Fruit fly (Drosophila melanogaster) whole organism: Measurements from ENCODE around the gene CG5704.

Experiments
- CG8478 ChIP-seq: fragments of >200 bp; optimal IDR thresholded peaks from 2 replicates; lab custom pipeline; 2018; ENCODE audit warnings: inconsistent platforms
- Dll ChIP-seq: fragments of >200 bp; optimal IDR thresholded peaks from 2 replicates; lab custom pipeline; 2017
- EcR ChIP-seq, 2 experiments: fragments of >200 bp; optimal IDR thresholded peaks; 2 replicates each; lab custom pipeline; 2017; ENCODE audit warnings: missing biosample characterization in 2 of 2, missing genetic modification characterization in 2 of 2, missing genetic modification reagents in 2 of 2
- psq ChIP-seq: fragments of >200 bp; optimal IDR thresholded peaks from 2 replicates; lab custom pipeline; 2017
- usp ChIP-seq: fragments of >200 bp; optimal IDR thresholded peaks from 2 replicates; lab custom pipeline; 2017; ENCODE audit warnings: missing biosample characterization, missing genetic modification characterization, mixed read lengths

dm6 chr3L:2159817-2160216 is 11.0 kb downstream of the CG5704 start:
- TF ChIP-seq CG8478 (lab: Kevin White, UChicago) (no peak), Dll (lab: Kevin White, UChicago) (no peak), psq (lab: Kevin White, UChicago) (no peak), usp (GFP tag; lab: Kevin White, UChicago) (no peak), EcR (GFP tag; optimal IDR thresholded peaks at IDR 0.05; lab: Kevin White, UChicago) (no peak)
